Worm (Caenorhabditis elegans): ENCODE measurements around the gene F01D5.10.

Gene F01D5.10

DNA sequence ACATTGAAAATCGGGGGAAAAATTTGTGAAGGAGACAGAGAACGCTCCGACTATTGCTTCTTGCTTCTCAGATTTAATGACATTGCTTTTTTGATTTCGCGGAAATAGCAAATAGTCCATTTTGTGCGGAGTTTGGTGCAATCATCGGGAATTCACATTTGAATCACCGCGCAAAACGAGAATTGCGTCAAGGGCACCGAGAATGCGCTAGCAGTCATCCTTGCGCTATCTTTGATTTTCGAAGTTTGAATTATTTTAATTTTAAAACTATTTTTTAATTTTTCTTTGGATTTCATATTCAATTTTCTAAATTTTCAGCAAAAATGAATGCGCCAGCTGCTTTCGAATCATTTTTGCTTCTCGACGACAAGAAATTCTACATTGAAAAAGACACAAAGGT is 38.6 kb upstream of the F01D5.10 start, which contains the start of gene rpb-11 (continued):
- TF ChIP-seq zag-1 (tag; optimal IDR thresholded peaks at IDR 0.05) (no peak), daf-8 (GFP tag; IDR thresholded peaks at IDR 0.05) (no peak), mdl-1 (tag; optimal IDR thresholded peaks at IDR 0.05) (peak in 1 of 2 experiments; percentile 24), mxl-2 (GFP tag; conservative IDR thresholded peaks at IDR 0.05) (0 out of 2 replicates have a peak, but pooled peaks have one; percentile 20), daf-12 (tag; optimal IDR thresholded peaks at IDR 0.05) (no peak), fos-1 (tag; optimal IDR thresholded peaks at IDR 0.05) (no peak), zip-11 (GFP tag; IDR thresholded peaks at IDR 0.05) (no peak), mep-1 (tag; optimal IDR thresholded peaks at IDR 0.05) (peak; percentile 96), ces-1 (GFP tag; optimal IDR thresholded peaks at IDR 0.05) (peak; percentile 7), zip-2 (tag; optimal IDR thresholded peaks at IDR 0.05) (peak; percentile 51), zfp-2 (tag; optimal IDR thresholded peaks at IDR 0.05) (peak; percentile 31), ceh-62 (tag; optimal IDR thresholded peaks at IDR 0.05) (no peak), zfp-3 (GFP tag; conservative IDR thresholded peaks at IDR 0.05) (peak; percentile 85), spr-3 (GFP tag; optimal IDR thresholded peaks at IDR 0.05) (peak; percentile 84), F49E8.2 (tag; optimal IDR thresholded peaks at IDR 0.05; ENCODE audit: borderline replicate concordance) (peak; percentile 47), snpc-1.2 (GFP tag; IDR thresholded peaks at IDR 0.05) (no peak), ceh-20 (GFP tag; IDR thresholded peaks at IDR 0.05) (peak; percentile 83; the same call in 1 of the 2 replicates), nhr-11 (tag; optimal IDR thresholded peaks at IDR 0.05) (peak; percentile 77), cey-2 (tag; optimal IDR thresholded peaks at IDR 0.05; ENCODE audit: borderline replicate concordance, insufficient read depth) (no peak), egl-43 (GFP tag; IDR thresholded peaks at IDR 0.05) (peak; percentile 78), nhr-28 (tag; optimal IDR thresholded peaks at IDR 0.05) (peak; percentile 76), nhr-48 (tag; optimal IDR thresholded peaks at IDR 0.05) (peak; percentile 76), lsy-2 (tag; optimal IDR thresholded peaks at IDR 0.05) (peak; percentile 45 to 96), hlh-30 (tag; optimal IDR thresholded peaks at IDR 0.05; ENCODE audit: insufficient read depth) (peak; percentile 78), mxl-3 (GFP tag; optimal IDR thresholded peaks at IDR 0.05) (peak; percentile 47), pha-4 (GFP tag; IDR thresholded peaks at IDR 0.05) (peak; percentile 89; the same call in 1 of the 2 replicates), pha-4 (tag; optimal IDR thresholded peaks at IDR 0.05) (peak; percentile 41), snpc-4 (tag; optimal IDR thresholded peaks at IDR 0.05) (no peak), ama-1 (optimal IDR thresholded peaks at IDR 0.05) (peak; percentile 29), nhr-102 (tag; optimal IDR thresholded peaks at IDR 0.05) (peak; percentile 95), Y48G9A.11 (GFP tag; IDR thresholded peaks at IDR 0.05) (peak; percentile 47; the same call in 1 of the 2 replicates), daf-19 (GFP tag; conservative IDR thresholded peaks at IDR 0.05) (no peak), ceh-44 (GFP tag; IDR thresholded peaks at IDR 0.05) (no peak), arid-1 (GFP tag; conservative IDR thresholded peaks at IDR 0.05) (peak; percentile 72), daf-16 (GFP tag; optimal IDR thresholded peaks at IDR 0.05) (peak in 1 of 2 experiments; percentile 77), daf-16 (tag; optimal IDR thresholded peaks at IDR 0.05) (peak; percentile 62), saeg-2 (GFP tag; IDR thresholded peaks at IDR 0.05) (peak; percentile 71), dve-1 (tag; optimal IDR thresholded peaks at IDR 0.05; ENCODE audit: insufficient read depth) (peak; percentile 95), lin-15B (tag; optimal IDR thresholded peaks at IDR 0.05) (peak; percentile 48), mes-2 (tag; optimal IDR thresholded peaks at IDR 0.05; ENCODE audit: poor library complexity, severe bottlenecking) (peak; percentile 97), nhr-10 (tag; optimal IDR thresholded peaks at IDR 0.05) (no peak), vab-7 (GFP tag; IDR thresholded peaks at IDR 0.05) (peak; percentile 69), D1046.2 (GFP tag; IDR thresholded peaks at IDR 0.05) (no peak), hif-1 (tag; optimal IDR thresholded peaks at IDR 0.05) (peak; percentile 44 to 68), lin-38 (GFP tag; IDR thresholded peaks at IDR 0.05) (peak; percentile 95), lin-1 (GFP tag; IDR thresholded peaks at IDR 0.05) (peak; percentile 81; the same call in 1 of the 2 replicates), ztf-7 (tag; optimal IDR thresholded peaks at IDR 0.05) (peak; percentile 85), pqm-1 (tag; optimal IDR thresholded peaks at IDR 0.05) (no peak), lin-13 (GFP tag; optimal IDR thresholded peaks at IDR 0.05) (peak; percentile 79), egl-27 (tag; optimal IDR thresholded peaks at IDR 0.05) (no peak), duxl-1 (tag; optimal IDR thresholded peaks at IDR 0.05; ENCODE audit: poor library complexity) (peak; percentile 94)
